Fruit fly (Drosophila melanogaster): ENCODE measurements around the gene CG4287.

CG4287 gene

dm6 chr3R:15927172-15927571 lies 36.5 kb downstream of the CG4287 start:
- TF ChIP-seq pan (optimal IDR thresholded peaks at IDR 0.05) (no peak), EcR (GFP tag; optimal IDR thresholded peaks at IDR 0.05) (no peak), CG8478 (optimal IDR thresholded peaks at IDR 0.05) (no peak), Dll (optimal IDR thresholded peaks at IDR 0.05) (no peak), psq (optimal IDR thresholded peaks at IDR 0.05) (no peak), usp (GFP tag; optimal IDR thresholded peaks at IDR 0.05) (no peak)

- TF ChIP-seq CG8478 (optimal IDR thresholded peaks at IDR 0.05) = no peak
- no peak for TF ChIP-seq psq (optimal IDR thresholded peaks at IDR 0.05)
- TF ChIP-seq pan (optimal IDR thresholded peaks at IDR 0.05) = no peak
- TF ChIP-seq Dll (optimal IDR thresholded peaks at IDR 0.05) = no peak
- TF ChIP-seq EcR (GFP tag; optimal IDR thresholded peaks at IDR 0.05) = no peak
These were observed 37.7 kb downstream of the CG4287 start for dm6 chr3R:15925939-15926338.

DNA sequence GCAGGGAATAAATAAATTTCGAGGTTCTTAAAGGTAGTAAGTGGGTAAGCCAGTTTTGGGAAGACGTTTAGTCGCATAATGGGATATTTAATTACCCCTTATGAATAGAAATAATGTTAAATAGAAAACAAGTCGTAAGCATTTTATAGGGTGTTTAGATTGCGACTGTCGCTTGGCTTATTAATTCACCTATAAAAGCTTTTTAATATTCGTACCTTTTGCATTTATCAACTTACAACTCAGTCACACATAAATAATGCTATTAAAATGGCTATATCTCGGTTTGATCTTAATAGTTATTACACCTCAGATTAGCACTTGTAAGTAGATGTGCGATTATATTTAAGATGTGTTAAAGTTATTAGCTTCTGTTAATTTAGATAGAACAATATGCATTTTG lies 38.3 kb downstream of the CG4287 start, which contains the start of gene CG34276:
Gene CG34276, plus strand, starts transcription at position 301 of the 400 bp plus-strand sequence.
- TF ChIP-seq Dll (optimal IDR thresholded peaks at IDR 0.05) (no peak), EcR (GFP tag; optimal IDR thresholded peaks at IDR 0.05) (no peak), CG8478 (optimal IDR thresholded peaks at IDR 0.05) (no peak), usp (GFP tag; optimal IDR thresholded peaks at IDR 0.05) (no peak), pan (optimal IDR thresholded peaks at IDR 0.05) (no peak), psq (optimal IDR thresholded peaks at IDR 0.05) (no peak)

DNA sequence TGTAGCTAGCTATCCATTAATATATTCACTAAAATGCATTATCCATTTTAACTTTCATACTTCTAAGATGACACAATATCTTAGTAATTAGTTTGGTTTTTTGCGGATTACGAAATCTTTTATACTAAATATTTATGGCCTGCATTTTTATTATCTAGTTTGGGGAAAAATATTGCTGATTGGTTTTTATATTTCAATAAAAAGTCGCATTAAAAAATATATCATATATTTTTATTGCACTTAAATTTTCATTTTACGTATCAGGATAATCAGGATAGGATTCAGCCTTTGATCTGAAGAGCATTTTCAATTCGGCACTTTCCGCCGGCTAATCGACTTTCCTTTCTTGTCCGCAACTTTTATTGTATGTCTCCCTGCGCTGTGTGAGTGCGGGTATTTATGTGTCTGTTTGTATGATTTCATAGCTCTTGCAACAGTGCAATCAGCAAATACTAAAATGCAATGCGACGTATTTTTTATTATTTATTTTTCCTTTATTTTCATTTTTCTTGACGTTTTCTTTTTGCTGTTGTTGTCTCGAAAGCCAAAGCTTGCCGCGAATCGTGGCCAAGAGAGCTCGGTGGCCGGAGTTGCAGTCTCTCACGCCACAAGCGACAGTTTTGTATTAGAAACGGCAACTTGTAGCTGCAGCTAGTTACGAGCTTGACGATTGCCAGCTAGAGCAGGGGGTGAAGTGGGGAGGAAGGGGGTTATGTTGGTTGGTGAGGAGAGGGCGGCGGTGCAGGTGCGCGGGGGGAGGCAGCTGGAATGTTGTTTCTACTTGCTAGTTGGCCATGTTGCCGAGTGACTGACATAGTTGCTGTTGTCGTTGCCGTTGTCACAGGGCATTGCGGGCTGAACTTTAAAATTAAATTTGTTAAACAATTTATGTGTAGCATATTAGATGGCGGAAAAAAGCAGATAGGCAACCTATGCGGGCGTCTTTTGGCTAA lies 40.8 kb downstream of the CG4287 start:
- TF ChIP-seq psq (optimal IDR thresholded peaks at IDR 0.05) (no peak), CG8478 (optimal IDR thresholded peaks at IDR 0.05) (no peak), EcR (GFP tag; optimal IDR thresholded peaks at IDR 0.05) (no peak), pan (optimal IDR thresholded peaks at IDR 0.05) (no peak), Dll (optimal IDR thresholded peaks at IDR 0.05) (no peak), usp (GFP tag; optimal IDR thresholded peaks at IDR 0.05) (no peak)

dm6 chr3R:15921747-15922146 lies 41.9 kb downstream of the CG4287 start:
- no peak for TF ChIP-seq usp (GFP tag; optimal IDR thresholded peaks at IDR 0.05)
- TF ChIP-seq Dll (optimal IDR thresholded peaks at IDR 0.05) = no peak
- TF ChIP-seq pan (optimal IDR thresholded peaks at IDR 0.05) = no peak
- no peak for TF ChIP-seq psq (optimal IDR thresholded peaks at IDR 0.05)
- no peak for TF ChIP-seq EcR (GFP tag; optimal IDR thresholded peaks at IDR 0.05)
- no peak for TF ChIP-seq CG8478 (optimal IDR thresholded peaks at IDR 0.05)

DNA sequence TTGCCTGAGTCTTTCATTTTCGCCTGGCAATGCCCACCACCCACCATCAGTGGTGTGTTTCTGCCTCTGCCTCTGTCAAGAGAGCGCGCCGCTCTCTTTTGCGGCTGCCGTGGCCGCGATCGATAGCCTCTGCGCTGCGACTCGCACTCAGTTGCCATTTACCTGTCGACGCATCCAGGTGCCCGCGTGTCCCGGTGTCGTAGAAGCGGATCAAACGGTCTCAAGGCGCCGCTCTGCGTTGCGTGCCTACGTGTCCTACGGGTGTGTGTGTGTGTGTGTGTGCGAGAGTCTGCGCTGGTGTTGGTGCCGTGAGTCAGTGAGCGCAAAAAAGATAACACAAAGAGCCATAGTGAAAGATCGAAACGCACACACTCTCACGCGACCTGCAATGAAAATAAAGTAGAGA lies 42.9 kb downstream of the CG4287 start, which contains the start of gene Fbxl7:
Gene Fbxl7, plus strand, starts transcription at position 148 of the 406 bp plus-strand sequence.
- TF ChIP-seq psq (optimal IDR thresholded peaks at IDR 0.05) (no peak), Dll (optimal IDR thresholded peaks at IDR 0.05) (no peak), EcR (GFP tag; optimal IDR thresholded peaks at IDR 0.05) (no peak), CG8478 (optimal IDR thresholded peaks at IDR 0.05) (no peak), pan (optimal IDR thresholded peaks at IDR 0.05) (no peak), usp (GFP tag; optimal IDR thresholded peaks at IDR 0.05) (no peak)

DNA sequence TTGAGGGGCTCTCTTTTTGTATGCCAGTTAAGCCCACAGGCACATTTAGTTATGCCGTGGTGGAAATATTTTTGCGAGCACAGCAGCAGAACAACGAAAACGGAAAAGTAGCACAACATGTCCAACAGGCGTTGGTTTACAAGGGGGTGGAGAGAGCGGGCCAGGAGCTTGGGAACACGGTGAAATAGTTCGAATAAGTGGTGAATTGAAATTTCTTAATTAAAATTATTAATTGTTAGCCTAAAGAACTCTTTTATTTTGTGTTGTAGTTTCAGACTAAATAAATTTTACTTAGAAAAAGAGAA lies 43.5 kb downstream of the CG4287 start:
- TF ChIP-seq CG8478 (optimal IDR thresholded peaks at IDR 0.05) (no peak), pan (optimal IDR thresholded peaks at IDR 0.05) (no peak), EcR (GFP tag; optimal IDR thresholded peaks at IDR 0.05) (no peak), usp (GFP tag; optimal IDR thresholded peaks at IDR 0.05) (no peak), psq (optimal IDR thresholded peaks at IDR 0.05) (no peak), Dll (optimal IDR thresholded peaks at IDR 0.05) (no peak)

- no peak for TF ChIP-seq pan (optimal IDR thresholded peaks at IDR 0.05)
- TF ChIP-seq EcR (GFP tag; optimal IDR thresholded peaks at IDR 0.05) = no peak
- peak; percentile 76 for TF ChIP-seq Dll (optimal IDR thresholded peaks at IDR 0.05)
- TF ChIP-seq CG8478 (optimal IDR thresholded peaks at IDR 0.05) = no peak
- TF ChIP-seq usp (GFP tag; optimal IDR thresholded peaks at IDR 0.05) = no peak
- no peak for TF ChIP-seq psq (optimal IDR thresholded peaks at IDR 0.05)
These were observed 44.1 kb downstream of the CG4287 start for dm6 chr3R:15919367-15920228.

- no peak for TF ChIP-seq psq (optimal IDR thresholded peaks at IDR 0.05)
- no peak for TF ChIP-seq Dll (optimal IDR thresholded peaks at IDR 0.05)
- TF ChIP-seq CG8478 (optimal IDR thresholded peaks at IDR 0.05) = no peak
- no peak for TF ChIP-seq EcR (GFP tag; optimal IDR thresholded peaks at IDR 0.05)
- TF ChIP-seq usp (GFP tag; optimal IDR thresholded peaks at IDR 0.05) = no peak
- TF ChIP-seq pan (optimal IDR thresholded peaks at IDR 0.05) = no peak
These were observed 45.8 kb downstream of the CG4287 start, which contains the start of gene CG45105 for dm6 chr3R:15917907-15918306. CG45105 (minus strand) TSS chr3R:15918007.

dm6 chr3R:15913231-15913630 lies 50.4 kb downstream of the CG4287 start:
- no peak for TF ChIP-seq usp (GFP tag; optimal IDR thresholded peaks at IDR 0.05)
- no peak for TF ChIP-seq Dll (optimal IDR thresholded peaks at IDR 0.05)
- no peak for TF ChIP-seq EcR (GFP tag; optimal IDR thresholded peaks at IDR 0.05)
- no peak for TF ChIP-seq CG8478 (optimal IDR thresholded peaks at IDR 0.05)
- no peak for TF ChIP-seq psq (optimal IDR thresholded peaks at IDR 0.05)
- no peak for TF ChIP-seq pan (optimal IDR thresholded peaks at IDR 0.05)
